Worm (Caenorhabditis elegans): ENCODE data around the gene srj-10.
A peak's percentile ranks its signal among the peaks of the same experiment; 100 is the strongest.
"Not testable (repeated sequence)": the region's sequence is repeated elsewhere in the genome, so short reads cannot be mapped to it uniquely, and the experiment has no call there.

Gene srj-10

DNA sequence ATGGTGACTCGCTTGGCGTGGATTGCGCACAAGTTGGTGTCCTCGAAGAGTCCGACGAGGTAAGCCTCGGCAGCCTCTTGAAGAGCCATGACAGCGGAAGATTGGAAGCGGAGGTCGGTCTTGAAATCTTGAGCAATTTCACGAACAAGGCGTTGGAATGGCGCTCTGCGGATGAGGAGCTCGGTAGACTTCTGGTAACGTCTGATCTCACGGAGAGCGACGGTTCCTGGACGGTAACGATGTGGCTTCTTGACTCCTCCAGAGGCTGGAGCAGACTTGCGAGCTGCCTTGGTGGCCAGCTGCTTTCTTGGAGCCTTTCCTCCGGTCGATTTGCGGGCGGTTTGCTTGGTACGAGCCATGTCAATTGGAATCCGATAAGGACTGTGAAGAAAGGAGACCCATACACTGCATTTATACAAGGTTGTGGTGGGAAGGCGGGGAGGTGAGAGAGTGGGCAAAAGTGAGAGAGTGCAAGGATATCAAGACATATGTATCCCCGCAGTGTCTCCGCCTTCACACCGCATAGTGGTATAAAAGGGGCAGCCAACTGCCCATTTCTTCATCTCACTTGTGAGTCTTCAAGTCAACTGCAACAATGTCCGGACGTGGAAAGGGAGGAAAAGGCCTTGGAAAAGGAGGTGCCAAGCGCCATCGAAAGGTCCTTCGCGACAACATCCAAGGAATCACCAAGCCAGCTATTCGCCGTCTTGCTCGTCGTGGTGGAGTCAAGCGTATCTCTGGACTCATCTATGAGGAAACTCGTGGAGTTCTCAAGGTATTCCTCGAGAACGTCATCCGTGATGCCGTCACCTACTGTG is 31.6 kb downstream of the srj-10 start, which contains the start of the genes his-2 and his-1:
Gene his-2 (minus strand): TSS at position 359 of the 818 bp plus-strand sequence.
Gene his-1 (plus strand): TSS at position 596 of the 818 bp plus-strand sequence.
- TF ChIP-seq nhr-25 (tag; optimal IDR thresholded peaks at IDR 0.05): peak; percentile 19

DNA sequence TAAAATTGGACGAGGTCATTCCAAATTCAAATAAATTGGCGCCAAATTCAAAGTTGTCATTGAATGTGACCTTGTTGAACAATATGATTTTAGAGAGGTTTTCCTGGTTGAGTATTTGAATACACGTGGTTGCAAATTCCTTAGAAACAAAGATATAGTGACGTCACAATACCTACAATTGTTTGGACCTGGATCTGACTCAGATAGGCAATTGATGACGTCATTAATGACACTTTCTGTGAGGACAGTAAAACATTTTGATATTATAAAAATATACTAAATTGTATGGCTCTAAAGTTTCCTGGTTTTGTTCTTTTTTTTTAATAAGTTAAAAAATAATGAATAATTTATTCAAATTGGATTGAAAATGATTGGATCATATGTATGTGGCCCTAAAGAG is 32.3 kb downstream of the srj-10 start:
- TF ChIP-seq aly-2 (tag; optimal IDR thresholded peaks at IDR 0.05) (no peak), nhr-6 (tag; optimal IDR thresholded peaks at IDR 0.05) (no peak), fos-1 (tag; optimal IDR thresholded peaks at IDR 0.05) (no peak), nhr-12 (tag; optimal IDR thresholded peaks at IDR 0.05) (no peak), crh-2 (tag; optimal IDR thresholded peaks at IDR 0.05) (no peak), mdl-1 (tag; optimal IDR thresholded peaks at IDR 0.05) (no peak), nhr-21 (tag; optimal IDR thresholded peaks at IDR 0.05) (no peak), snpc-4 (tag; optimal IDR thresholded peaks at IDR 0.05) (no peak), nhr-77 (tag; optimal IDR thresholded peaks at IDR 0.05) (no peak), ceh-82 (tag; optimal IDR thresholded peaks at IDR 0.05) (no peak), zag-1 (tag; optimal IDR thresholded peaks at IDR 0.05) (no peak), R02D3.7 (tag; optimal IDR thresholded peaks at IDR 0.05) (no peak), skn-1 (tag; optimal IDR thresholded peaks at IDR 0.05) (no peak), ZK546.5 (tag; optimal IDR thresholded peaks at IDR 0.05) (no peak)

DNA sequence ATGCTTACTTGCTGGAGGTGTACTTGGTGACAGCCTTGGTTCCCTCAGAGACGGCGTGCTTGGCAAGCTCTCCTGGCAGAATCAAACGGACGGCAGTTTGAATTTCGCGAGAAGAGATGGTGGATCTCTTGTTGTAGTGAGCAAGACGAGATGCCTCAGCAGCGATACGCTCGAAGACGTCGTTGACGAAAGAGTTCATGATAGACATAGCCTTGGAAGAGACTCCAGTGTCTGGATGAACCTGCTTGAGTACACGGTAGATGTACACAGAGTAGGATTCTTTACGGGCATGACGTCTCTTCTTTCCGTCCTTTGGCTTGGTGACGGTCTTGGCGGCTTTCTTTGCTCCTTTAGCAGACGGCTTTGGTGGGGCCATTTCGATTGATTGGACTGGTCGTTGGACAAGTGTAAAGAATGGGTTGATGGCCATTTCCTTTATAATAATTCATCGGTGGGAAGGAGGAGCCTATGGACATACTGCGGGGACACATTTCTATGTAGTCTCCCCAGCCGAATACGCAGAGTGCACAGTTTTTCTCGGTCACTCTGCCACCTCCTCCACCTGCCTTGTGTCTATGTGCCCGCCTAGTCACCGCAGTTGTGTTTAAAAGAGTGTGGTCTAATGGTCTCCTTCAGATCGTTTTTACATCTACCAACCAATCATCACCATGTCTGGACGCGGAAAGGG is 33.5 kb downstream of the srj-10 start, which contains the start of the genes his-4 and his-3:
Gene his-4 (minus strand): TSS at position 376 of the 688 bp plus-strand sequence.
Gene his-3 (plus strand): TSS at position 669 of the 688 bp plus-strand sequence.
- TF ChIP-seq nhr-129 (tag; optimal IDR thresholded peaks at IDR 0.05) (peak; percentile 27), nhr-6 (tag; optimal IDR thresholded peaks at IDR 0.05) (peak; percentile 52), nhr-25 (tag; optimal IDR thresholded peaks at IDR 0.05) (peak; percentile 85), ceh-16 (tag; optimal IDR thresholded peaks at IDR 0.05) (peak; percentile 95), sma-9 (GFP tag; optimal IDR thresholded peaks at IDR 0.05) (peak; percentile 59), fos-1 (tag; optimal IDR thresholded peaks at IDR 0.05) (peak; percentile 49), lin-13 (GFP tag; optimal IDR thresholded peaks at IDR 0.05) (peak; percentile 24), F13H6.1 (tag; optimal IDR thresholded peaks at IDR 0.05) (peak; percentile 27), sma-3 (GFP tag; optimal IDR thresholded peaks at IDR 0.05) (peak; percentile 39), lsy-2 (tag; optimal IDR thresholded peaks at IDR 0.05) (peak in 1 of 2 experiments; percentile 38)
- TF ChIP-seq sma-9 (tag; optimal IDR thresholded peaks at IDR 0.05): not testable (repeated sequence)

DNA sequence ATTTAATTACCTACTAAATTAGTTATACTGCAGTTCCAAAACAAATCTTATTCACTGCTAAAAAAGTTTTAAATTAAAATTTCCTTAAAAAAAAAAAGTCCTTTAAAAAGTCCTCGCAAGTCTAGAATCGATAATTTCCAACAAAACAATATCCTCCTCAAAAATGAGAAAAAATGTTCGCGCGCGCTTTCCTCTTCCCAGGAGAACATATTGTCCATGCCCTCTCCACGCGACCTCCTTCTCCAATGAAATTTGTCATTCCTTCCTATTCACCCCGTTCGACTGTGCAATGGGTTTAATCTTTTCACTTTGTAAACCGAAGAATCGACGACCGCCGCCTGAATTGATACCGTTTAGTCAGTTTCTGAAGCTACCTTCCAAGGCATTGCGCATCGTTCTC is 37.6 kb downstream of the srj-10 start, which contains the start of gene T10C6.10:
Gene T10C6.10 (plus strand): TSS at position 248 of the 400 bp plus-strand sequence.
- TF ChIP-seq ZK546.5 (tag; optimal IDR thresholded peaks at IDR 0.05) (no peak), elt-3 (tag; optimal IDR thresholded peaks at IDR 0.05) (no peak), nhr-77 (tag; optimal IDR thresholded peaks at IDR 0.05) (no peak), C34F6.9 (tag; optimal IDR thresholded peaks at IDR 0.05) (no peak), nhr-21 (tag; optimal IDR thresholded peaks at IDR 0.05) (no peak)

DNA sequence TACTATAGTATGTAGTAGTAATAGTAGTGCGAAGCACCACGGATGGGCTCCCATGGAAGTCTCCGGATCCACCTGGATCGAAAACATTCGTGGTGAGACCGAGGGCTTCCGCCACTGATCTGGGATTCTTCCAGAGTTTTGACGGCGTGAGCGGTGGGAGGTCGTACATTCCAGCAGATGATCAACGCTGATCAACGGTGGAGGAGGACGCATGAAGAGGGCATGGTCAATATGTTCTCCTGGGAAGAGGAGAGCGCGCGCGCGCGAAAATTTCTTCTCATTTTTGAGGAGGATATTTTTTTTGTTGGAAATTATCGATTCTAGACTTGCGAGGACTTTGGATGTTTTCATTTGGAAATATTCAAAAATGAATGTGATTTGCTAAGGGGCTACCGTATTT is 40.3 kb downstream of the srj-10 start:
- TF ChIP-seq R02D3.7 (tag; optimal IDR thresholded peaks at IDR 0.05): no peak
- no peak for TF ChIP-seq dmd-4 (tag; optimal IDR thresholded peaks at IDR 0.05)
- TF ChIP-seq sem-4 (tag; optimal IDR thresholded peaks at IDR 0.05): no peak

DNA sequence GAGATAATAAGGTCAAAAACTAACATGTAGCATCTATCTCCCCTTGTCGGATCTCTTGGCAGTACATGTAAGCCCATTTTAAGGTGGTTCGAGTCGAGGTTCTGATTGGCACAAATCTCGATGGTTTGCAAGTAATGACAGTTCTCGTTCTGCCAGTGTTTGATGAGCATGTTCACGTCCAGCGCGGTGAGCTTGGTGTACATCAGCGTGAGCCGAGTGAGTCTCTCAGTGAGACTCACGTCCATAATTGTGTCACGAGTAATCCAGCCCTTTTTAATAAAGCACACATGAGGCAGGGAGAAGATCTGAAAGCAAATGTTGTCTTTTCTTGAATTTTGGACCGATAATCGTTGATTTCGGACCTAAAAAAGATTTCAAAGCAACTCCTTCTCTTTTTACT is 41.0 kb downstream of the srj-10 start, which contains the start of gene T10C6.16:
Gene T10C6.16 (minus strand): TSS at position 245 of the 400 bp plus-strand sequence.
- TF ChIP-seq sem-4 (tag; optimal IDR thresholded peaks at IDR 0.05): no peak
- no peak for TF ChIP-seq Y55F3AM.14 (GFP tag; optimal IDR thresholded peaks at IDR 0.05)

DNA sequence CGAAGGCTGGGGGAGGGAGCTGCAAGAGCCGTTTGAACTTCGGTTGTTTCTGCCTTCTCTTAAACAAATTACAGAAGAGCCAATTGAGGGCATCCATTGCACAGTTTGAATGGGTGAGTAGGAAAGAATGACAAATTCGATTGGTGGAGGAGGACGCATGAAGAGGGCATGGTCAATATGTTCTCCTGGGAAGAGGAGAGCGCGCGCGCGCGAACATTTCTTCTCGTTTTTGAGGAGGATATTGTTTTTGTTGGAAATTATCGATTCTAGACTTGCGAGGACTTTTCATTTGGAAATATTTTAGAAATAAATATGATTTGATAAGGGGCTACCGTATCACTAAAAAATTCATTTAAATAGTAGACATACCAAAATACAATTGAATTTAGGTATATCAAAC is 42.2 kb downstream of the srj-10 start, which contains the start of gene T10C6.7:
Gene T10C6.7 (minus strand): TSS at position 143 of the 400 bp plus-strand sequence.
- no peak for TF ChIP-seq snpc-4 (tag; optimal IDR thresholded peaks at IDR 0.05)
- TF ChIP-seq F13H6.1 (tag; optimal IDR thresholded peaks at IDR 0.05): no peak
- no peak for TF ChIP-seq nhr-12 (tag; optimal IDR thresholded peaks at IDR 0.05)
- TF ChIP-seq gmeb-1 (tag; optimal IDR thresholded peaks at IDR 0.05): no peak
- no peak for TF ChIP-seq dmd-4 (tag; optimal IDR thresholded peaks at IDR 0.05)
- no peak for TF ChIP-seq nhr-11 (tag; optimal IDR thresholded peaks at IDR 0.05)
- no peak for TF ChIP-seq R02D3.7 (tag; optimal IDR thresholded peaks at IDR 0.05)
- no peak for TF ChIP-seq C34F6.9 (tag; optimal IDR thresholded peaks at IDR 0.05)
- no peak for TF ChIP-seq nhr-237 (tag; optimal IDR thresholded peaks at IDR 0.05)
- TF ChIP-seq Y55F3AM.14 (GFP tag; optimal IDR thresholded peaks at IDR 0.05): no peak
- no peak for TF ChIP-seq nhr-25 (tag; optimal IDR thresholded peaks at IDR 0.05)
- no peak for TF ChIP-seq nhr-21 (tag; optimal IDR thresholded peaks at IDR 0.05)
- TF ChIP-seq ZK546.5 (tag; optimal IDR thresholded peaks at IDR 0.05): no peak
- TF ChIP-seq elt-3 (tag; optimal IDR thresholded peaks at IDR 0.05): no peak
- TF ChIP-seq sma-9 (GFP tag; optimal IDR thresholded peaks at IDR 0.05): no peak
- no peak for TF ChIP-seq sma-9 (tag; optimal IDR thresholded peaks at IDR 0.05)
- no peak for TF ChIP-seq aly-2 (tag; optimal IDR thresholded peaks at IDR 0.05)
- no peak for TF ChIP-seq unc-62 (GFP tag; optimal IDR thresholded peaks at IDR 0.05)
- TF ChIP-seq egl-27 (tag; optimal IDR thresholded peaks at IDR 0.05): no peak
- TF ChIP-seq ztf-11 (tag; optimal IDR thresholded peaks at IDR 0.05): no peak
- no peak for TF ChIP-seq nhr-6 (tag; optimal IDR thresholded peaks at IDR 0.05)

All from whole organism, L2 larva.